Fruit fly (Drosophila melanogaster): ENCODE measurements around the gene RpL13A.

RpL13A gene

DNA sequence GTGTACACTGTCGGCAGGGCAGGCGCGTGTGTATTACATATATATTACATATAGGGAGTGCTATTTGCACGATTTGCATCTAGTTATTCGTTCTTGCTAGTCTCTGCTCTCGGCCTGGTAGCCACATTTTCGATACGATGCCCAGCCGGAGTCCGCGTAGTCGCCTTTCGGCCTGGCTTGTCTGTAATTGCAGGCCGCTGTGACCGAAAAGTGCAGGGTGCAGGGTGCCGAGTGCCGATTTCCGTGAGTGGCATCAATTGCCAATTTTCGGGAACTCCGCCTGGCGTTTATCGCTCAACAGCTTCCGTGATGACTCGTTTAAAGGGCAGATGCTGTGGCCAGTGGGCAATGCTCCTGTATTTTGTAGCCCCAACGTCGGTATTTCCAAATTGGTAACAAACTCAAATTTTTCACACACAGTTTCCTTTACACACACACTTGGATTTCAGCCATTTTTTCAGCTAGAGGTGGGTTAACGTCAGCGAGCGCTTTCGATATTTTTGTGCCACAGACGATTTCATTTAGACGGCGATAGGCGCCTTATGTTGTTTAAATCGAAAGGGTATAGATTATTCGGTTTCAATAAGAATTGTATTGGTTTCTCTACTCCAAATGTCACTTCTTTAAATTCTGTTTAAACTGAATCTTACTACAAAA lies 36.3 kb upstream of the RpL13A start, which contains the start of gene CG2926 (continued):
- TF ChIP-seq CG31365 (tag; optimal IDR thresholded peaks at IDR 0.05) (no peak), CG17328 (GFP tag; IDR thresholded peaks at IDR 0.05) (no peak), kah (GFP tag; optimal IDR thresholded peaks at IDR 0.05) (no peak), Sry-β (GFP tag; optimal IDR thresholded peaks at IDR 0.05) (no peak), tap (tag; optimal IDR thresholded peaks at IDR 0.05) (no peak), Ravus (GFP tag; IDR thresholded peaks at IDR 0.05) (no peak), NK7.1 (GFP tag; optimal IDR thresholded peaks at IDR 0.05) (no peak), ken (GFP tag; IDR thresholded peaks at IDR 0.05) (no peak), CG16815 (GFP tag; optimal IDR thresholded peaks at IDR 0.05) (no peak), CG13624 (GFP tag; optimal IDR thresholded peaks at IDR 0.05) (peak; percentile 40), sqz (GFP tag; optimal IDR thresholded peaks at IDR 0.05) (no peak), CG6683 (GFP tag; optimal IDR thresholded peaks at IDR 0.05) (no peak), p53 (GFP tag; optimal IDR thresholded peaks at IDR 0.05) (no peak), CG14014 (GFP tag; IDR thresholded peaks at IDR 0.05) (peak; percentile 43; the same call in 1 of the 2 replicates), Fer3 (tag; optimal IDR thresholded peaks at IDR 0.05) (no peak), Mad (GFP tag; optimal IDR thresholded peaks at IDR 0.05) (peak; percentile 47), ac (GFP tag; optimal IDR thresholded peaks at IDR 0.05) (no peak), HLH54F (GFP tag; optimal IDR thresholded peaks at IDR 0.05) (peak; percentile 46), Hr3 (GFP tag; optimal IDR thresholded peaks at IDR 0.05) (no peak), CG16779 (GFP tag; IDR thresholded peaks at IDR 0.05) (no peak), bab2 (GFP tag; optimal IDR thresholded peaks at IDR 0.05) (no peak), CG15601 (tag; optimal IDR thresholded peaks at IDR 0.05) (no peak), Neu2 (GFP tag; optimal IDR thresholded peaks at IDR 0.05; ENCODE audit: borderline replicate concordance) (no peak), phol (tag; optimal IDR thresholded peaks at IDR 0.05) (peak; percentile 97), unc-4 (GFP tag; IDR thresholded peaks at IDR 0.05; ENCODE audit: partially characterized antibody) (peak; percentile 84), CG34224 (GFP tag; IDR thresholded peaks at IDR 0.05; ENCODE audit: partially characterized antibody) (peak; percentile 80), Usf (GFP tag; optimal IDR thresholded peaks at IDR 0.05) (no peak), Rx (GFP tag; IDR thresholded peaks at IDR 0.05) (no peak), Dad (GFP tag; optimal IDR thresholded peaks at IDR 0.05) (no peak), CG4707 (GFP tag; optimal IDR thresholded peaks at IDR 0.05) (no peak), gce (GFP tag; IDR thresholded peaks at IDR 0.05) (no peak), Hsf (GFP tag; optimal IDR thresholded peaks at IDR 0.05) (peak; percentile 47), BEAF-32 (GFP tag; optimal IDR thresholded peaks at IDR 0.05) (peak; percentile 87), HHEX (GFP tag; optimal IDR thresholded peaks at IDR 0.05) (no peak), ERR (GFP tag; optimal IDR thresholded peaks at IDR 0.05) (no peak), slbo (GFP tag; IDR thresholded peaks at IDR 0.05) (peak; percentile 72), BtbVII (GFP tag; optimal IDR thresholded peaks at IDR 0.05) (no peak), Dip3 (GFP tag; optimal IDR thresholded peaks at IDR 0.05) (no peak), CG3726 (GFP tag; IDR thresholded peaks at IDR 0.05) (no peak), Aef1 (GFP tag; IDR thresholded peaks at IDR 0.05) (0 out of 3 replicates have a peak, but pooled peaks have one; percentile 13), D (optimal IDR thresholded peaks at IDR 0.05) (no peak), D (GFP tag; optimal IDR thresholded peaks at IDR 0.05) (no peak), CG4730 (GFP tag; IDR thresholded peaks at IDR 0.05) (no peak), CG12155 (GFP tag; optimal IDR thresholded peaks at IDR 0.05) (peak; percentile 66), ase (GFP tag; IDR thresholded peaks at IDR 0.05) (0 out of 3 replicates have a peak, but pooled peaks have one; percentile 41), Six4 (GFP tag; optimal IDR thresholded peaks at IDR 0.05) (no peak), CG16863 (GFP tag; optimal IDR thresholded peaks at IDR 0.05) (no peak), CG8388 (GFP tag; optimal IDR thresholded peaks at IDR 0.05) (no peak), ato (GFP tag; IDR thresholded peaks at IDR 0.05; ENCODE audit: partially characterized antibody) (peak; percentile 91), sr (GFP tag; IDR thresholded peaks at IDR 0.05) (no peak), ranshi (GFP tag; IDR thresholded peaks at IDR 0.05) (no peak)

All from whole organism, embryonic.